Worm (Caenorhabditis elegans) whole organism, young adult: Measurements from ENCODE around the gene srxa-10.

Source experiments
- B0336.3 ChIP-seq: fragments of 200-800 bp; sonication (Bioruptor generic); IDR thresholded peaks from 2 replicates; pipeline ENCODE4 v1.3.6; 2022; ENCODE audit warnings: missing genetic modification characterization, missing compliant biosample characterization
- C06A6.2 ChIP-seq: fragments of 200-800 bp; sonication (Bioruptor generic); conservative IDR thresholded peaks from 2 replicates; pipeline ENCODE4 v1.3.6; 2022; ENCODE audit warnings: missing genetic modification characterization, missing compliant biosample characterization
- D2030.7 ChIP-seq: fragments of 200-800 bp; sonication (Bioruptor generic); IDR thresholded peaks from 2 replicates; pipeline ENCODE4 v1.3.6; 2022; ENCODE audit warnings: missing genetic modification reagents, missing genetic modification characterization, missing compliant biosample characterization
- F10E7.11 ChIP-seq: sonication (generic microtip); optimal IDR thresholded peaks from 2 replicates; lab custom pipeline; 2017; ENCODE audit warnings: mild to moderate bottlenecking, missing genetic modification characterization, moderate library complexity, missing compliant biosample characterization
- F23B12.7 ChIP-seq: sonication (generic microtip); optimal IDR thresholded peaks from 2 replicates; lab custom pipeline; 2017; ENCODE audit warnings: missing genetic modification characterization, mild to moderate bottlenecking, missing compliant biosample characterization, antibody characterized with exemption, moderate library complexity; ENCODE audit not compliant: insufficient read depth
- F33H1.4 ChIP-seq: fragments of 200-800 bp; sonication (Bioruptor generic); IDR thresholded peaks from 2 replicates; pipeline ENCODE4 v1.3.6; 2022; ENCODE audit warnings: missing genetic modification reagents, missing genetic modification characterization, missing compliant biosample characterization
- F52B5.7 ChIP-seq: sonication (generic microtip); optimal IDR thresholded peaks from 2 replicates; lab custom pipeline; 2016; ENCODE audit warnings: mild to moderate bottlenecking, missing genetic modification characterization, missing compliant biosample characterization
- K12H6.12 ChIP-seq: fragments of 200-800 bp; sonication (Bioruptor generic); optimal IDR thresholded peaks from 2 replicates; lab custom pipeline; 2018; ENCODE audit warnings: mild to moderate bottlenecking, missing genetic modification characterization, missing compliant biosample characterization
- T26A5.8 ChIP-seq: sonication (generic microtip); optimal IDR thresholded peaks from 2 replicates; lab custom pipeline; 2016; ENCODE audit warnings: missing genetic modification characterization, missing compliant biosample characterization
- Y53G8AR.9 ChIP-seq: fragments of 200-800 bp; sonication (Bioruptor generic); conservative IDR thresholded peaks from 2 replicates; pipeline ENCODE4 v1.3.6; 2022; ENCODE audit warnings: missing genetic modification reagents, missing genetic modification characterization, missing compliant biosample characterization
- Y56A3A.18 ChIP-seq: fragments of 200-800 bp; sonication (Bioruptor generic); IDR thresholded peaks from 2 replicates; pipeline ENCODE4 v1.3.6; 2022; ENCODE audit warnings: missing genetic modification reagents, missing genetic modification characterization, missing compliant biosample characterization
- Y95B8A.8 ChIP-seq: fragments of 200-800 bp; sonication (Bioruptor generic); IDR thresholded peaks from 2 replicates; pipeline ENCODE4 v1.3.6; 2022; ENCODE audit warnings: missing genetic modification reagents, missing genetic modification characterization, missing compliant biosample characterization
- ZK185.1 ChIP-seq: sonication (generic microtip); optimal IDR thresholded peaks from 2 replicates; lab custom pipeline; 2016; ENCODE audit warnings: mild to moderate bottlenecking, missing genetic modification characterization, missing compliant biosample characterization; ENCODE audit not compliant: poor library complexity, severe bottlenecking
- akir-1 ChIP-seq: fragments of 200-800 bp; sonication (Bioruptor generic); optimal IDR thresholded peaks from 2 replicates; lab custom pipeline; 2018; ENCODE audit warnings: mild to moderate bottlenecking, missing genetic modification characterization, moderate library complexity, missing compliant biosample characterization
- attf-3 ChIP-seq: fragments of 200-800 bp; sonication (Bioruptor generic); conservative IDR thresholded peaks from 2 replicates; pipeline ENCODE4 v1.3.6; 2022; ENCODE audit warnings: missing genetic modification reagents, missing genetic modification characterization, missing compliant biosample characterization
- attf-5 ChIP-seq: fragments of 200-800 bp; sonication (Bioruptor generic); optimal IDR thresholded peaks from 2 replicates; lab custom pipeline; 2018; ENCODE audit warnings: mild to moderate bottlenecking, missing genetic modification characterization, missing compliant biosample characterization
- attf-6 ChIP-seq: fragments of 200-800 bp; sonication (Bioruptor generic); IDR thresholded peaks from 2 replicates; pipeline ENCODE4 v1.3.6; 2022; ENCODE audit warnings: missing genetic modification reagents, missing genetic modification characterization, missing compliant biosample characterization
- bed-2 ChIP-seq: fragments of 200-800 bp; sonication (Bioruptor generic); IDR thresholded peaks from 2 replicates; pipeline ENCODE4 v1.3.6; 2022; ENCODE audit warnings: missing genetic modification reagents, missing genetic modification characterization, missing compliant biosample characterization
- ceh-100 ChIP-seq: fragments of 200-800 bp; sonication (Bioruptor generic); IDR thresholded peaks from 2 replicates; pipeline ENCODE4 v1.3.6; 2022; ENCODE audit warnings: missing genetic modification reagents, missing genetic modification characterization, missing compliant biosample characterization
- ceh-27 ChIP-seq: fragments of 200-800 bp; sonication (Bioruptor generic); optimal IDR thresholded peaks from 2 replicates; lab custom pipeline; 2018; ENCODE audit warnings: mild to moderate bottlenecking, missing genetic modification characterization, moderate library complexity, missing compliant biosample characterization
- ceh-58 ChIP-seq: fragments of 200-800 bp; sonication (Bioruptor generic); IDR thresholded peaks from 2 replicates; pipeline ENCODE4 v1.3.6; 2022; ENCODE audit warnings: missing genetic modification characterization, missing compliant biosample characterization
- ceh-79 ChIP-seq: sonication (generic microtip); optimal IDR thresholded peaks from 2 replicates; lab custom pipeline; 2017; ENCODE audit warnings: mild to moderate bottlenecking, missing genetic modification characterization, missing compliant biosample characterization
- dpff-1 ChIP-seq: sonication (generic microtip); optimal IDR thresholded peaks from 2 replicates; lab custom pipeline; 2017; ENCODE audit warnings: mild to moderate bottlenecking, missing genetic modification characterization, missing compliant biosample characterization
- dpl-1 ChIP-seq: fragments of 150-350 bp; optimal IDR thresholded peaks from 2 replicates; lab custom pipeline; 2014; ENCODE audit warnings: missing biosample characterization, missing genetic modification reagents, missing genetic modification characterization
- ekl-4 ChIP-seq: fragments of 200-800 bp; sonication (Bioruptor generic); IDR thresholded peaks from 2 replicates; pipeline ENCODE4 v1.3.6; 2022; ENCODE audit warnings: missing genetic modification reagents, missing genetic modification characterization, missing compliant biosample characterization
- ets-4 ChIP-seq: fragments of 200-800 bp; sonication (Bioruptor generic); optimal IDR thresholded peaks from 2 replicates; lab custom pipeline; 2018; ENCODE audit warnings: mild to moderate bottlenecking, missing genetic modification characterization, missing compliant biosample characterization
- fkh-3 ChIP-seq: sonication (generic microtip); optimal IDR thresholded peaks from 2 replicates; lab custom pipeline; 2016; ENCODE audit warnings: mild to moderate bottlenecking, missing genetic modification characterization, missing compliant biosample characterization
- hlh-12 ChIP-seq: sonication (generic microtip); optimal IDR thresholded peaks from 2 replicates; lab custom pipeline; 2016; ENCODE audit warnings: missing genetic modification characterization, missing compliant biosample characterization
- lin-26 ChIP-seq: fragments of 200-800 bp; sonication (Bioruptor generic); IDR thresholded peaks from 2 replicates; pipeline ENCODE4 v1.3.6; 2022; ENCODE audit warnings: missing genetic modification reagents, missing genetic modification characterization, missing compliant biosample characterization
- lin-35 ChIP-seq, 3 experiments: fragments of 150-350 bp in 2 of 3; sonication (generic microtip) in 1 of 3; optimal IDR thresholded peaks; 2 replicates each; lab custom pipeline; 2014 to 2018; ENCODE audit warnings: missing biosample characterization in 3 of 3, missing genetic modification characterization in 3 of 3, missing genetic modification reagents in 3 of 3
- lin-54 ChIP-seq: fragments of 200-800 bp; sonication (Bioruptor generic); optimal IDR thresholded peaks from 2 replicates; lab custom pipeline; 2018; ENCODE audit warnings: mild to moderate bottlenecking, missing genetic modification characterization, missing compliant biosample characterization
- lsl-1 ChIP-seq: fragments of 200-800 bp; sonication (Bioruptor generic); optimal IDR thresholded peaks from 2 replicates; lab custom pipeline; 2018; ENCODE audit warnings: mild to moderate bottlenecking, missing genetic modification characterization, moderate library complexity, missing compliant biosample characterization
- madf-10 ChIP-seq: sonication (generic microtip); optimal IDR thresholded peaks from 2 replicates; lab custom pipeline; 2016; ENCODE audit warnings: mild to moderate bottlenecking, missing genetic modification characterization, missing compliant biosample characterization
- madf-3 ChIP-seq: fragments of 200-800 bp; sonication (Bioruptor generic); IDR thresholded peaks from 2 replicates; pipeline ENCODE4 v1.3.6; 2022; ENCODE audit warnings: missing genetic modification reagents, missing genetic modification characterization, missing compliant biosample characterization
- madf-6 ChIP-seq: fragments of 200-800 bp; sonication (Bioruptor generic); IDR thresholded peaks from 2 replicates; pipeline ENCODE4 v1.3.6; 2022; ENCODE audit warnings: missing genetic modification reagents, missing genetic modification characterization, missing compliant biosample characterization
- mcd-1 ChIP-seq: fragments of 200-800 bp; sonication (Bioruptor generic); IDR thresholded peaks from 2 replicates; pipeline ENCODE4 v1.3.6; 2022; ENCODE audit warnings: missing genetic modification reagents, missing genetic modification characterization, missing compliant biosample characterization
- mes-4 ChIP-seq: sonication (generic microtip); optimal IDR thresholded peaks from 2 replicates; lab custom pipeline; 2016; ENCODE audit warnings: missing genotype, missing genetic modification characterization, missing compliant biosample characterization
- nhr-120 ChIP-seq: fragments of 200-800 bp; sonication (Bioruptor generic); IDR thresholded peaks from 2 replicates; pipeline ENCODE4 v1.3.6; 2022; ENCODE audit warnings: missing genetic modification characterization, missing compliant biosample characterization
- nhr-27 ChIP-seq: fragments of 200-800 bp; sonication (Bioruptor generic); optimal IDR thresholded peaks from 2 replicates; lab custom pipeline; 2018; ENCODE audit warnings: mild to moderate bottlenecking, missing genetic modification characterization, moderate library complexity, missing compliant biosample characterization
- nhr-80 ChIP-seq: sonication (generic microtip); optimal IDR thresholded peaks from 2 replicates; lab custom pipeline; 2016; ENCODE audit warnings: missing genetic modification characterization, missing compliant biosample characterization
- pbrm-1 ChIP-seq: fragments of 200-800 bp; sonication (Bioruptor generic); IDR thresholded peaks from 2 replicates; pipeline ENCODE4 v1.3.6; 2022; ENCODE audit warnings: missing genetic modification reagents, missing genetic modification characterization, missing compliant biosample characterization
- rcor-1 ChIP-seq: fragments of 200-800 bp; sonication (Bioruptor generic); IDR thresholded peaks from 2 replicates; pipeline ENCODE4 v1.3.6; 2022; ENCODE audit warnings: missing genetic modification reagents, missing genetic modification characterization, missing compliant biosample characterization
- repo-1 ChIP-seq: sonication (generic microtip); optimal IDR thresholded peaks from 2 replicates; lab custom pipeline; 2017; ENCODE audit warnings: mild to moderate bottlenecking, missing genetic modification characterization, missing compliant biosample characterization
- sdz-38 ChIP-seq: sonication (generic microtip); optimal IDR thresholded peaks from 2 replicates; lab custom pipeline; 2016; ENCODE audit warnings: missing genotype, missing genetic modification characterization, missing compliant biosample characterization
- snpc-1.3 ChIP-seq: sonication (generic microtip); optimal IDR thresholded peaks from 2 replicates; lab custom pipeline; 2017; ENCODE audit warnings: missing genetic modification characterization, mild to moderate bottlenecking, missing compliant biosample characterization, antibody characterized with exemption, moderate library complexity, missing genotype, missing genetic modification reagents; ENCODE audit not compliant: insufficient read depth
- snpc-3.4 ChIP-seq: sonication (generic microtip); optimal IDR thresholded peaks from 2 replicates; lab custom pipeline; 2017; ENCODE audit warnings: missing genetic modification characterization, mild to moderate bottlenecking, missing compliant biosample characterization, antibody characterized with exemption, moderate library complexity, missing genotype, missing genetic modification reagents
- somi-1 ChIP-seq: fragments of 200-800 bp; sonication (Bioruptor generic); optimal IDR thresholded peaks from 2 replicates; lab custom pipeline; 2018; ENCODE audit warnings: mild to moderate bottlenecking, missing genetic modification characterization, missing compliant biosample characterization
- ztf-18 ChIP-seq: sonication (generic microtip); optimal IDR thresholded peaks from 2 replicates; lab custom pipeline; 2016; ENCODE audit warnings: missing genotype, mild to moderate bottlenecking, missing genetic modification characterization, missing compliant biosample characterization
- ztf-3 ChIP-seq: fragments of 200-800 bp; sonication (Bioruptor generic); optimal IDR thresholded peaks from 2 replicates; lab custom pipeline; 2018; ENCODE audit warnings: mild to moderate bottlenecking, missing genetic modification characterization, missing compliant biosample characterization
- ztf-6 ChIP-seq: fragments of 200-800 bp; sonication (Bioruptor generic); IDR thresholded peaks from 2 replicates; pipeline ENCODE4 v1.3.6; 2022; ENCODE audit warnings: missing genetic modification reagents, missing genetic modification characterization, missing compliant biosample characterization

Gene srxa-10

DNA sequence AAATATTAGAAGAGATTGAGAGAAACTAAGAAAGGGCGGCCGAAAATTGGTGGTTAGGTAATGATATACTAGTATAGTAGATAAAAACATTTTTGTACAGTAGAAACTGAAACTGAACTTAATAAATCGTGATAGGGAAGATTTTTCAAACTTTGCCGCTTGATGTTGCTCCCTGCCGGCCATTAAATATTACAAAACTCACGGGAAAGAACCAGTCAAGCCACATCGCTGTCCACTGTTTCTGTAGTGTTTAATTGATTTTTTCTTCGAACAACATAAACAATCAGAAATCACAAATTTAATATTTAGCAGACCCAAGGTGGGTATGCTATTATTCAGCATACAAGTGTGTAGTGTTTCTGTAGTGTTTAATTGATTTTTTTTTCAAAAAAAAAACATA lies 45.3 kb downstream of the srxa-10 start, which contains the start of gene T05G5.5:
Gene T05G5.5 (minus strand): TSS at position 359 of the 400 bp plus-strand sequence.
- TF ChIP-seq nhr-27 (tag; lab: Kevin White, UChicago) (no peak), rcor-1 (GFP tag; lab: Robert Waterston, UW) (no peak), ceh-79 (tag; lab: Kevin White, UChicago) (no peak), mcd-1 (GFP tag; lab: Robert Waterston, UW) (no peak), C06A6.2 (GFP tag; lab: Robert Waterston, UW) (no peak), ztf-18 (tag; lab: Kevin White, UChicago) (no peak), ets-4 (GFP tag; lab: Kevin White, UChicago) (no peak), ekl-4 (GFP tag; lab: Robert Waterston, UW) (0 out of 2 replicates have a peak, but pooled peaks have one; percentile 18), D2030.7 (GFP tag; lab: Robert Waterston, UW) (no peak), attf-6 (GFP tag; lab: Robert Waterston, UW) (no peak), ztf-6 (no peak), lin-54 (GFP tag; lab: Kevin White, UChicago) (peak; percentile 36), somi-1 (GFP tag; lab: Kevin White, UChicago) (no peak), ztf-3 (no peak), hlh-12 (tag; lab: Kevin White, UChicago) (no peak), Y95B8A.8 (GFP tag; lab: Robert Waterston, UW) (no peak), F23B12.7 (tag; lab: Kevin White, UChicago) (no peak), madf-10 (no peak), mes-4 (tag; lab: Kevin White, UChicago) (no peak), F52B5.7 (tag; lab: Kevin White, UChicago) (no peak), Y56A3A.18 (GFP tag; lab: Robert Waterston, UW) (peak; percentile 44; the same call in 1 of the 2 replicates), K12H6.12 (tag; lab: Kevin White, UChicago) (no peak), ceh-27 (GFP tag; lab: Kevin White, UChicago) (no peak), repo-1 (tag; lab: Kevin White, UChicago) (peak; percentile 65), bed-2 (GFP tag; lab: Robert Waterston, UW) (no peak), snpc-1.3 (tag; lab: Kevin White, UChicago) (no peak), dpff-1 (no peak), sdz-38 (no peak), lsl-1 (no peak), lin-26 (GFP tag; lab: Robert Waterston, UW) (no peak), ZK185.1 (tag; lab: Kevin White, UChicago) (no peak), B0336.3 (GFP tag; lab: Robert Waterston, UW) (no peak), pbrm-1 (GFP tag; lab: Robert Waterston, UW) (no peak), nhr-120 (GFP tag; lab: Robert Waterston, UW) (no peak), Y53G8AR.9 (GFP tag; lab: Robert Waterston, UW) (peak; percentile 68; the same call in 1 of the 2 replicates), snpc-3.4 (tag; lab: Kevin White, UChicago) (no peak), nhr-80 (tag; lab: Kevin White, UChicago) (peak; percentile 28), T26A5.8 (tag; lab: Kevin White, UChicago) (no peak), attf-3 (no peak), ceh-100 (no peak), dpl-1 (GFP tag; lab: Kevin White, UChicago) (no peak), F33H1.4 (no peak), F10E7.11 (tag; lab: Kevin White, UChicago) (no peak), madf-3 (GFP tag; lab: Robert Waterston, UW) (no peak), akir-1 (GFP tag; lab: Kevin White, UChicago) (no peak), attf-5 (no peak), lin-35 (GFP tag; optimal IDR thresholded peaks at IDR 0.05; lab: Kevin White, UChicago) (no peak), fkh-3 (tag; lab: Kevin White, UChicago) (no peak), madf-6 (peak; percentile 28; the same call in 1 of the 2 replicates), ceh-58 (GFP tag; lab: Robert Waterston, UW) (no peak)
